Fruit fly (Drosophila melanogaster) whole organism, adult: ENCODE measurements around the gene CG12206.

Experiments used
- CG11617 ChIP-seq: fragments of 200-800 bp; sonication (Bioruptor generic); optimal IDR thresholded peaks from 2 replicates; lab custom pipeline; 2017; ENCODE audit warnings: mild to moderate bottlenecking, missing biosample characterization, missing genetic modification reagents, missing genetic modification characterization
- CG12768 ChIP-seq: fragments of 200-800 bp; sonication (Bioruptor generic); optimal IDR thresholded peaks from 2 replicates; lab custom pipeline; 2017; ENCODE audit warnings: missing biosample characterization, missing genetic modification characterization, mild to moderate bottlenecking, moderate library complexity, missing genetic modification reagents
- CG14711 ChIP-seq: fragments of 200-800 bp; sonication (Bioruptor generic); optimal IDR thresholded peaks from 2 replicates; lab custom pipeline; 2018; ENCODE audit warnings: missing biosample characterization, mild to moderate bottlenecking, missing genetic modification characterization, moderate library complexity
- CG1620 ChIP-seq: fragments of 200-800 bp; sonication (Bioruptor generic); optimal IDR thresholded peaks from 2 replicates; lab custom pipeline; 2016; ENCODE audit warnings: missing biosample characterization, missing genetic modification characterization
- CG33017 ChIP-seq: fragments of 200-800 bp; sonication (Bioruptor generic); optimal IDR thresholded peaks from 2 replicates; lab custom pipeline; 2018; ENCODE audit warnings: missing biosample characterization, mild to moderate bottlenecking, missing genetic modification characterization, moderate library complexity
- CG5204 ChIP-seq: fragments of 200-800 bp; sonication (Bioruptor generic); optimal IDR thresholded peaks from 2 replicates; lab custom pipeline; 2016; ENCODE audit warnings: missing biosample characterization, missing genetic modification characterization
- CG7045 ChIP-seq: fragments of 200-800 bp; sonication (Bioruptor generic); optimal IDR thresholded peaks from 2 replicates; lab custom pipeline; 2017; ENCODE audit warnings: missing biosample characterization, mild to moderate bottlenecking, missing genetic modification characterization
- CG7101 ChIP-seq: fragments of 200-800 bp; sonication (Bioruptor generic); optimal IDR thresholded peaks from 2 replicates; lab custom pipeline; 2018; ENCODE audit warnings: missing biosample characterization, mild to moderate bottlenecking, missing genetic modification characterization, moderate library complexity
- Clk ChIP-seq: fragments of 200-800 bp; sonication (Bioruptor generic); optimal IDR thresholded peaks from 2 replicates; lab custom pipeline; 2017; ENCODE audit warnings: missing biosample characterization, missing genetic modification characterization
- Crg-1 ChIP-seq: fragments of 200-800 bp; sonication (Bioruptor generic); optimal IDR thresholded peaks from 2 replicates; lab custom pipeline; 2016; ENCODE audit warnings: missing biosample characterization, missing genetic modification characterization
- Hr96 ChIP-seq: fragments of 200-800 bp; sonication (Bioruptor generic); optimal IDR thresholded peaks from 2 replicates; lab custom pipeline; 2016; ENCODE audit warnings: missing biosample characterization, missing genetic modification characterization
- Mnt ChIP-seq: fragments of 200-800 bp; sonication (Bioruptor generic); optimal IDR thresholded peaks from 2 replicates; lab custom pipeline; 2016; ENCODE audit warnings: missing biosample characterization, mild to moderate bottlenecking, missing genetic modification characterization
- bab1 ChIP-seq: fragments of 200-800 bp; sonication (Bioruptor generic); optimal IDR thresholded peaks from 3 replicates; lab custom pipeline; 2019; ENCODE audit warnings: missing biosample characterization, mild to moderate bottlenecking, missing genetic modification characterization, moderate library complexity
- cic ChIP-seq: fragments of 200-800 bp; sonication (Bioruptor generic); optimal IDR thresholded peaks from 2 replicates; lab custom pipeline; 2017; ENCODE audit warnings: missing biosample characterization, mild to moderate bottlenecking, missing genetic modification characterization, moderate library complexity
- cnc ChIP-seq, 2 experiments: fragments of >200 bp; optimal IDR thresholded peaks; 2 replicates each; lab custom pipeline; 2017
- kay ChIP-seq: fragments of 200-800 bp; sonication (Bioruptor generic); peaks from one replicate; lab custom pipeline; 2016; ENCODE audit warnings: missing biosample characterization, missing genetic modification characterization, borderline replicate concordance
- ovo ChIP-seq: fragments of 200-800 bp; sonication (Bioruptor generic); optimal IDR thresholded peaks from 2 replicates; lab custom pipeline; 2016; ENCODE audit warnings: missing biosample characterization, missing genetic modification characterization
- pad ChIP-seq: fragments of 200-800 bp; sonication (Bioruptor generic); optimal IDR thresholded peaks from 3 replicates; lab custom pipeline; 2017; ENCODE audit warnings: missing biosample characterization, missing genetic modification characterization, mild to moderate bottlenecking, moderate library complexity, missing genetic modification reagents
- tj ChIP-seq: fragments of 200-800 bp; sonication (Bioruptor generic); optimal IDR thresholded peaks from 3 replicates; lab custom pipeline; 2017; ENCODE audit warnings: missing biosample characterization, mild to moderate bottlenecking, missing genetic modification characterization, moderate library complexity
- toe ChIP-seq: fragments of 200-800 bp; sonication (Bioruptor generic); optimal IDR thresholded peaks from 2 replicates; lab custom pipeline; 2016; ENCODE audit warnings: missing biosample characterization, missing genetic modification characterization

Gene CG12206

dm6 chrX:3485304-3485703, 11.0 kb upstream of the CG12206 start, which contains the start of the genes CG14270 and CG10803:
CG14270 (minus strand) TSS chrX:3485378.
CG10803 (plus strand) TSS chrX:3485650.
- TF ChIP-seq CG11617 (GFP tag; lab: Kevin White, UChicago) (no peak), toe (GFP tag; lab: Kevin White, UChicago) (peak; percentile 22), CG7045 (GFP tag; lab: Kevin White, UChicago) (no peak), tj (peak; percentile 47), CG12768 (GFP tag; lab: Kevin White, UChicago) (no peak), Crg-1 (no peak), Clk (GFP tag; lab: Kevin White, UChicago) (no peak), bab1 (peak; percentile 43), Mnt (GFP tag; lab: Kevin White, UChicago) (peak; percentile 63), kay (GFP tag; lab: Kevin White, UChicago) (no peak), CG14711 (tag; lab: Kevin White, UChicago) (peak; percentile 2), CG5204 (GFP tag; lab: Kevin White, UChicago) (peak; percentile 8), ovo (no peak), cnc (optimal IDR thresholded peaks at IDR 0.05; lab: Kevin White, UChicago) (no peak), Hr96 (GFP tag; lab: Kevin White, UChicago) (no peak), CG7101 (no peak)

dm6 chrX:3482119-3483014, 8.0 kb upstream of the CG12206 start, which contains the start of the genes CG10804 and CG10802:
CG10804 (minus strand) TSS chrX:3482322.
CG10802 (plus strand) TSS chrX:3482965.
- peak; percentile 89 for TF ChIP-seq tj
- TF ChIP-seq CG11617 (GFP tag; lab: Kevin White, UChicago), result peak; percentile 57
- TF ChIP-seq bab1, result peak; percentile 91
- TF ChIP-seq Hr96 (GFP tag; lab: Kevin White, UChicago), result no peak
- TF ChIP-seq CG7045 (GFP tag; lab: Kevin White, UChicago), result no peak
- TF ChIP-seq CG12768 (GFP tag; lab: Kevin White, UChicago), result peak; percentile 39
- TF ChIP-seq CG1620 (GFP tag; lab: Kevin White, UChicago), result peak; percentile 91
- peak; percentile 75 for TF ChIP-seq Crg-1
- TF ChIP-seq cic (GFP tag; lab: Kevin White, UChicago), result no peak
- peak; percentile 69 for TF ChIP-seq Mnt (GFP tag; lab: Kevin White, UChicago)
- peak; percentile 85 for TF ChIP-seq ovo
- TF ChIP-seq CG14711 (tag; lab: Kevin White, UChicago), result peak; percentile 73
- TF ChIP-seq toe (GFP tag; lab: Kevin White, UChicago), result peak; percentile 76
- TF ChIP-seq CG7101, result peak; percentile 73
- TF ChIP-seq Clk (GFP tag; lab: Kevin White, UChicago), result peak; percentile 19
- peak; percentile 37 for TF ChIP-seq pad (GFP tag; lab: Kevin White, UChicago)
- no peak for TF ChIP-seq kay (GFP tag; lab: Kevin White, UChicago)
- no peak for TF ChIP-seq cnc (optimal IDR thresholded peaks at IDR 0.05; lab: Kevin White, UChicago)
- peak; percentile 80 for TF ChIP-seq CG5204 (GFP tag; lab: Kevin White, UChicago)
- peak; percentile 32 for TF ChIP-seq CG33017

dm6 chrX:3481034-3481433, 6.7 kb upstream of the CG12206 start:
- TF ChIP-seq cic (GFP tag; lab: Kevin White, UChicago), result peak; percentile 67
- TF ChIP-seq CG12768 (GFP tag; lab: Kevin White, UChicago), result peak; percentile 8
- TF ChIP-seq Clk (GFP tag; lab: Kevin White, UChicago), result no peak
- peak; percentile 76 for TF ChIP-seq pad (GFP tag; lab: Kevin White, UChicago)
- no peak for TF ChIP-seq CG5204 (GFP tag; lab: Kevin White, UChicago)
- no peak for TF ChIP-seq cnc (optimal IDR thresholded peaks at IDR 0.05; lab: Kevin White, UChicago)
- TF ChIP-seq tj, result peak; percentile 40
- peak; percentile 22 for TF ChIP-seq CG11617 (GFP tag; lab: Kevin White, UChicago)
- TF ChIP-seq ovo, result peak; percentile 72
- TF ChIP-seq CG1620 (GFP tag; lab: Kevin White, UChicago), result no peak
- peak; percentile 56 for TF ChIP-seq CG33017
- TF ChIP-seq kay (GFP tag; lab: Kevin White, UChicago), result no peak
- peak; percentile 37 for TF ChIP-seq bab1
- TF ChIP-seq CG7101, result peak; percentile 37
- TF ChIP-seq CG14711 (tag; lab: Kevin White, UChicago), result peak; percentile 31
- TF ChIP-seq Crg-1, result peak; percentile 9
- TF ChIP-seq Hr96 (GFP tag; lab: Kevin White, UChicago), result peak; percentile 40
- TF ChIP-seq toe (GFP tag; lab: Kevin White, UChicago), result peak; percentile 19
- peak; percentile 16 for TF ChIP-seq Mnt (GFP tag; lab: Kevin White, UChicago)
- TF ChIP-seq CG7045 (GFP tag; lab: Kevin White, UChicago), result no peak

dm6 chrX:3476009-3476408, 1.7 kb upstream of the CG12206 start:
- TF ChIP-seq toe (GFP tag; lab: Kevin White, UChicago) (no peak), CG7045 (GFP tag; lab: Kevin White, UChicago) (no peak), cic (GFP tag; lab: Kevin White, UChicago) (no peak), Clk (GFP tag; lab: Kevin White, UChicago) (no peak), cnc (optimal IDR thresholded peaks at IDR 0.05; lab: Kevin White, UChicago) (no peak), CG11617 (GFP tag; lab: Kevin White, UChicago) (no peak), pad (GFP tag; lab: Kevin White, UChicago) (no peak), CG7101 (no peak), tj (no peak), Crg-1 (no peak), kay (GFP tag; lab: Kevin White, UChicago) (no peak), CG12768 (GFP tag; lab: Kevin White, UChicago) (no peak), CG33017 (no peak), Hr96 (GFP tag; lab: Kevin White, UChicago) (no peak), ovo (no peak), CG1620 (GFP tag; lab: Kevin White, UChicago) (no peak), Mnt (GFP tag; lab: Kevin White, UChicago) (no peak), CG14711 (tag; lab: Kevin White, UChicago) (no peak)
